Worm (Caenorhabditis elegans) whole organism, L2 larva: ENCODE results near the gene droe-8.

ENCODE experiments used
- C34F6.9 ChIP-seq: fragments of 150-350 bp; optimal IDR thresholded peaks from 2 replicates; lab custom pipeline; 2014; ENCODE audit warnings: missing biosample characterization, missing genetic modification characterization
- Y55F3AM.14 ChIP-seq: fragments of 200-800 bp; sonication (Bioruptor generic); optimal IDR thresholded peaks from 2 replicates; lab custom pipeline; 2018; ENCODE audit warnings: mild to moderate bottlenecking, missing genetic modification characterization, missing compliant biosample characterization
- ceh-82 ChIP-seq: fragments of 150-350 bp; optimal IDR thresholded peaks from 2 replicates; lab custom pipeline; 2014; ENCODE audit warnings: missing biosample characterization, missing genetic modification characterization
- dmd-4 ChIP-seq: sonication (generic microtip); optimal IDR thresholded peaks from 2 replicates; lab custom pipeline; 2017; ENCODE audit warnings: missing biosample characterization, missing genetic modification characterization
- lin-13 ChIP-seq: fragments of 150-350 bp; optimal IDR thresholded peaks from 2 replicates; lab custom pipeline; 2014; ENCODE audit warnings: missing biosample characterization, missing genetic modification reagents, missing genetic modification characterization
- lin-39 ChIP-seq: fragments of 150-350 bp; optimal IDR thresholded peaks from 2 replicates; lab custom pipeline; 2014; ENCODE audit warnings: missing biosample characterization, missing genetic modification reagents, missing genetic modification characterization
- lsy-2 ChIP-seq, 2 experiments: fragments of 150-350 bp in 1 of 2; sonication (generic microtip) in 1 of 2; optimal IDR thresholded peaks; 2 replicates each; lab custom pipeline; 2014 to 2017; ENCODE audit warnings: missing biosample characterization in 2 of 2, missing genetic modification characterization in 2 of 2
- nhr-23 ChIP-seq: fragments of 150-350 bp; optimal IDR thresholded peaks from 2 replicates; lab custom pipeline; 2014; ENCODE audit warnings: missing biosample characterization, missing genetic modification reagents, missing genetic modification characterization
- nhr-25 ChIP-seq: fragments of 150-350 bp; sonication (generic microtip); optimal IDR thresholded peaks from 3 replicates; lab custom pipeline; 2014; ENCODE audit warnings: missing biosample characterization, missing genetic modification characterization
- nhr-6 ChIP-seq: fragments of 150-350 bp; optimal IDR thresholded peaks from 2 replicates; lab custom pipeline; 2014; ENCODE audit warnings: missing biosample characterization, missing genetic modification characterization
- nhr-77 ChIP-seq: fragments of 150-350 bp; optimal IDR thresholded peaks from 2 replicates; lab custom pipeline; 2014; ENCODE audit warnings: missing biosample characterization, missing genetic modification characterization
- unc-62 ChIP-seq: fragments of 150-350 bp; optimal IDR thresholded peaks from 2 replicates; lab custom pipeline; 2014; ENCODE audit warnings: missing biosample characterization, missing genetic modification reagents, missing genetic modification characterization
- ztf-11 ChIP-seq: sonication (generic microtip); optimal IDR thresholded peaks from 2 replicates; lab custom pipeline; 2017; ENCODE audit warnings: missing biosample characterization, missing genetic modification characterization
- ztf-4 ChIP-seq: fragments of 150-350 bp; optimal IDR thresholded peaks from 2 replicates; lab custom pipeline; 2014; ENCODE audit warnings: missing biosample characterization, missing genetic modification characterization

ce11 chrV:8729100-8729499, 2.8 kb downstream of the droe-8 start, which contains the start of gene ZC196.5:
- TF ChIP-seq ztf-11 (no peak), ceh-82 (tag; lab: Kevin White, UChicago) (no peak), C34F6.9 (tag; lab: Kevin White, UChicago) (no peak), nhr-6 (tag; lab: Kevin White, UChicago) (no peak), Y55F3AM.14 (no peak), lsy-2 (tag; optimal IDR thresholded peaks at IDR 0.05; lab: Kevin White, UChicago) (no peak), lin-39 (no peak), dmd-4 (tag; lab: Kevin White, UChicago) (no peak), nhr-77 (tag; lab: Kevin White, UChicago) (no peak), ztf-4 (tag; lab: Kevin White, UChicago) (no peak), nhr-23 (tag; lab: Kevin White, UChicago) (no peak), lin-13 (GFP tag; lab: Kevin White, UChicago) (no peak), unc-62 (GFP tag; lab: Kevin White, UChicago) (no peak), nhr-25 (tag; lab: Kevin White, UChicago) (no peak)
